Fruit fly (Drosophila melanogaster): ENCODE data around the gene CG16753.

CG16753 gene

dm6 chr3L:3071675-3072583, 17.1 kb downstream of the CG16753 start (continued):
- TF ChIP-seq Sox15 (GFP tag; optimal IDR thresholded peaks at IDR 0.05) (no peak), topi (GFP tag; optimal IDR thresholded peaks at IDR 0.05) (no peak), CG8319 (GFP tag; optimal IDR thresholded peaks at IDR 0.05) (no peak), Blimp-1 (GFP tag; optimal IDR thresholded peaks at IDR 0.05) (no peak), CG31627 (GFP tag; optimal IDR thresholded peaks at IDR 0.05) (no peak), pdm3 (GFP tag; optimal IDR thresholded peaks at IDR 0.05) (peak; percentile 31), Smox (GFP tag; optimal IDR thresholded peaks at IDR 0.05) (peak; percentile 40), Sox14 (GFP tag; optimal IDR thresholded peaks at IDR 0.05) (peak; percentile 12), CG10631 (GFP tag; optimal IDR thresholded peaks at IDR 0.05) (peak; percentile 43), Ets21C (GFP tag; optimal IDR thresholded peaks at IDR 0.05) (no peak), Eip93F (GFP tag; optimal IDR thresholded peaks at IDR 0.05) (peak; percentile 56), cyc (GFP tag; optimal IDR thresholded peaks at IDR 0.05) (no peak), CG3032 (tag; optimal IDR thresholded peaks at IDR 0.05) (no peak), CG10669 (GFP tag; optimal IDR thresholded peaks at IDR 0.05) (peak; percentile 5), CG1621 (tag; optimal IDR thresholded peaks at IDR 0.05) (no peak), CG8119 (GFP tag; IDR thresholded peaks at IDR 0.05) (peak; percentile 54; the same call in 2 of the 3 replicates), dac (GFP tag; optimal IDR thresholded peaks at IDR 0.05) (no peak), CG6163 (GFP tag; IDR thresholded peaks at IDR 0.05) (peak; percentile 35; the same call in 1 of the 3 replicates), CG32006 (GFP tag; optimal IDR thresholded peaks at IDR 0.05) (peak; percentile 50), Met (GFP tag; optimal IDR thresholded peaks at IDR 0.05) (peak; percentile 26), CG6854 (GFP tag; optimal IDR thresholded peaks at IDR 0.05) (peak; percentile 14), CG6808 (GFP tag; optimal IDR thresholded peaks at IDR 0.05) (no peak), Hr39 (GFP tag; optimal IDR thresholded peaks at IDR 0.05) (no peak), lz (GFP tag; optimal IDR thresholded peaks at IDR 0.05) (no peak), Gug (GFP tag; IDR thresholded peaks at IDR 0.05) (no peak), CG15336 (GFP tag; IDR thresholded peaks at IDR 0.05) (no peak), CG4318 (GFP tag; optimal IDR thresholded peaks at IDR 0.05) (peak; percentile 25), Hr38 (GFP tag; optimal IDR thresholded peaks at IDR 0.05) (no peak), ss (GFP tag; optimal IDR thresholded peaks at IDR 0.05) (peak in 1 of 2 experiments; percentile 25), acj6 (GFP tag; optimal IDR thresholded peaks at IDR 0.05) (peak; percentile 41), CG6276 (GFP tag; optimal IDR thresholded peaks at IDR 0.05) (no peak), CG16779 (tag; optimal IDR thresholded peaks at IDR 0.05) (peak; percentile 9), CG11762 (GFP tag; optimal IDR thresholded peaks at IDR 0.05; ENCODE audit: insufficient read depth) (no peak), esn (GFP tag; optimal IDR thresholded peaks at IDR 0.05) (peak; percentile 18), CG34406 (GFP tag; optimal IDR thresholded peaks at IDR 0.05) (peak; percentile 22), Eip75B (GFP tag; optimal IDR thresholded peaks at IDR 0.05) (no peak)

DNA sequence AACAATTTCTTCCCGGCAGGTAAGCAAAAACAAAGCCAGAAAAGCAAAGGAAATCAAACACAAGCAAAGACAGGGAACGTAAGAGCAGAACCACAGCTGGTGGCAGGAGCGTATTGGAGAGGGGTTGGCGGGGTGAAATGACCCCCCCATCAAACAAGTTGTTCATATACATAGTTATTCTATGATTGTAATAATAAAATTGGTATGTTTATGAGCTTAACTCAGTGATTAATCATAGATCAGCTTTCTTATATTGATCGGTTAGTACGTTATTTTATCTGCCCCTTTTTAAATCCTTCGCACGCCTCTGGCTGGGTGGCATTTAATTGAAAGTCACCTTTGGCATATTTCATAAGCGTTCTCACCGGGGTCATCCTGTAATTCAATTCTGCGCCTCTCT, 18.6 kb downstream of the CG16753 start:
- TF ChIP-seq Eip78C (GFP tag) (peak; percentile 87), spab (GFP tag; optimal IDR thresholded peaks at IDR 0.05) (peak; percentile 63), CG8119 (GFP tag; IDR thresholded peaks at IDR 0.05) (peak; percentile 39; the same call in 1 of the 3 replicates), CG3032 (tag; optimal IDR thresholded peaks at IDR 0.05) (peak; percentile 48), topi (GFP tag; optimal IDR thresholded peaks at IDR 0.05) (peak; percentile 56), lz (GFP tag; optimal IDR thresholded peaks at IDR 0.05) (peak; percentile 51), net (GFP tag; optimal IDR thresholded peaks at IDR 0.05) (peak; percentile 14), Smox (GFP tag; optimal IDR thresholded peaks at IDR 0.05) (peak; percentile 48), fkh (GFP tag; optimal IDR thresholded peaks at IDR 0.05) (no peak), dsx (GFP tag; optimal IDR thresholded peaks at IDR 0.05; ENCODE audit: poor library complexity, severe bottlenecking) (peak; percentile 42), CG16779 (tag; optimal IDR thresholded peaks at IDR 0.05) (no peak), achi (GFP tag; optimal IDR thresholded peaks at IDR 0.05) (peak; percentile 55), Gug (GFP tag; IDR thresholded peaks at IDR 0.05) (no peak; the same call in 1 of the 2 replicates), OdsH (GFP tag; optimal IDR thresholded peaks at IDR 0.05) (peak; percentile 49), Eip75B (GFP tag; optimal IDR thresholded peaks at IDR 0.05) (peak; percentile 37), CG7368 (GFP tag; optimal IDR thresholded peaks at IDR 0.05) (no peak), CG11902 (GFP tag; optimal IDR thresholded peaks at IDR 0.05) (peak; percentile 43), CG8632 (GFP tag; optimal IDR thresholded peaks at IDR 0.05) (peak; percentile 49), CG6854 (GFP tag; optimal IDR thresholded peaks at IDR 0.05) (no peak), Sox15 (GFP tag; optimal IDR thresholded peaks at IDR 0.05) (peak; percentile 40), Blimp-1 (GFP tag; optimal IDR thresholded peaks at IDR 0.05) (no peak), Eip93F (GFP tag; optimal IDR thresholded peaks at IDR 0.05) (no peak), acj6 (GFP tag; optimal IDR thresholded peaks at IDR 0.05) (peak; percentile 51), CG6808 (GFP tag; optimal IDR thresholded peaks at IDR 0.05) (peak; percentile 36), ss (GFP tag; optimal IDR thresholded peaks at IDR 0.05) (peak in 1 of 2 experiments; percentile 59), pdm3 (GFP tag; optimal IDR thresholded peaks at IDR 0.05) (peak; percentile 55), Hr4 (GFP tag; optimal IDR thresholded peaks at IDR 0.05) (peak; percentile 0)

Measured in whole organism, prepupa.